Worm (Caenorhabditis elegans) whole organism, L3 larva: ENCODE results near the gene glb-34.
"Not testable (repeated sequence)": the region's sequence is repeated elsewhere in the genome, so short reads cannot be mapped to it uniquely, and the experiment has no call there.

Experiments
- R02D3.7 ChIP-seq: fragments of 150-350 bp; optimal IDR thresholded peaks from 2 replicates; lab custom pipeline; 2014; ENCODE audit warnings: missing biosample characterization, missing genetic modification characterization
- ZK546.5 ChIP-seq: sonication (generic microtip); optimal IDR thresholded peaks from 2 replicates; lab custom pipeline; 2017; ENCODE audit warnings: missing biosample characterization, missing genetic modification characterization
- aly-2 ChIP-seq: fragments of 150-350 bp; optimal IDR thresholded peaks from 2 replicates; lab custom pipeline; 2014; ENCODE audit warnings: missing biosample characterization, missing genetic modification characterization
- ama-1 ChIP-seq: fragments of 150-350 bp; optimal IDR thresholded peaks from 2 replicates; lab custom pipeline; 2018
- ceh-28 ChIP-seq: fragments of 150-350 bp; optimal IDR thresholded peaks from 2 replicates; lab custom pipeline; 2014; ENCODE audit warnings: missing biosample characterization, missing genetic modification reagents, missing genetic modification characterization
- ceh-82 ChIP-seq: fragments of 150-350 bp; optimal IDR thresholded peaks from 2 replicates; lab custom pipeline; 2014; ENCODE audit warnings: missing biosample characterization, missing genetic modification characterization
- ceh-9 ChIP-seq: sonication (generic microtip); optimal IDR thresholded peaks from 2 replicates; lab custom pipeline; 2018; ENCODE audit warnings: missing biosample characterization, missing genetic modification characterization
- daf-12 ChIP-seq: fragments of 150-350 bp; optimal IDR thresholded peaks from 2 replicates; lab custom pipeline; 2014; ENCODE audit warnings: missing biosample characterization, missing genetic modification reagents, missing genetic modification characterization
- egl-27 ChIP-seq: sonication (generic microtip); optimal IDR thresholded peaks from 4 replicates; lab custom pipeline; 2017; ENCODE audit warnings: missing biosample characterization, missing genetic modification reagents, missing genetic modification characterization
- egl-5 ChIP-seq: fragments of 150-350 bp; optimal IDR thresholded peaks from 2 replicates; lab custom pipeline; 2017; ENCODE audit warnings: missing biosample characterization, missing genetic modification reagents, missing genetic modification characterization, inconsistent platforms
- elt-1 ChIP-seq: fragments of 150-350 bp; optimal IDR thresholded peaks from 2 replicates; lab custom pipeline; 2014; ENCODE audit warnings: missing biosample characterization, missing genetic modification characterization
- elt-2 ChIP-seq: sonication (generic microtip); optimal IDR thresholded peaks from 2 replicates; lab custom pipeline; 2016; ENCODE audit warnings: missing genetic modification reagents, mild to moderate bottlenecking, missing genetic modification characterization, missing compliant biosample characterization
- elt-3 ChIP-seq, 3 experiments: fragments of 150-350 bp in 1 of 3; sonication (generic microtip) in 2 of 3; optimal IDR thresholded peaks; 2 replicates in 2 of 3; 4 replicates in 1 of 3; lab custom pipeline; 2014 to 2017; ENCODE audit warnings: missing biosample characterization in 3 of 3, missing genetic modification characterization in 3 of 3
- fkh-10 ChIP-seq: sonication (generic microtip); optimal IDR thresholded peaks from 2 replicates; lab custom pipeline; 2017; ENCODE audit warnings: missing biosample characterization, missing genetic modification reagents, missing genetic modification characterization
- fkh-2 ChIP-seq: fragments of 150-350 bp; optimal IDR thresholded peaks from 2 replicates; lab custom pipeline; 2014; ENCODE audit warnings: missing biosample characterization, missing genetic modification reagents, missing genetic modification characterization
- fos-1 ChIP-seq: fragments of 150-350 bp; optimal IDR thresholded peaks from 2 replicates; lab custom pipeline; 2014; ENCODE audit warnings: missing biosample characterization, missing genetic modification characterization
- hmg-11 ChIP-seq: sonication (generic microtip); optimal IDR thresholded peaks from 2 replicates; lab custom pipeline; 2016; ENCODE audit warnings: missing genetic modification characterization, missing compliant biosample characterization
- lin-39 ChIP-seq: fragments of 150-350 bp; optimal IDR thresholded peaks from 2 replicates; lab custom pipeline; 2018; ENCODE audit warnings: missing biosample characterization, missing genetic modification reagents, missing genetic modification characterization
- nfya-1 ChIP-seq: sonication (generic microtip); optimal IDR thresholded peaks from 2 replicates; lab custom pipeline; 2017; ENCODE audit warnings: missing genetic modification characterization, mild to moderate bottlenecking, missing compliant biosample characterization, antibody characterized with exemption, moderate library complexity; ENCODE audit not compliant: insufficient read depth
- nhr-11 ChIP-seq: fragments of 150-350 bp; optimal IDR thresholded peaks from 2 replicates; lab custom pipeline; 2014; ENCODE audit warnings: missing biosample characterization, missing genetic modification characterization
- nhr-12 ChIP-seq: fragments of 150-350 bp; optimal IDR thresholded peaks from 2 replicates; lab custom pipeline; 2014; ENCODE audit warnings: missing biosample characterization, missing genetic modification characterization
- nhr-28 ChIP-seq: fragments of 150-350 bp; optimal IDR thresholded peaks from 2 replicates; lab custom pipeline; 2014; ENCODE audit warnings: missing biosample characterization, missing genetic modification characterization
- nhr-67 ChIP-seq: fragments of 150-350 bp; optimal IDR thresholded peaks from 2 replicates; lab custom pipeline; 2014; ENCODE audit warnings: missing biosample characterization, missing genetic modification characterization
- nhr-76 ChIP-seq: fragments of 150-350 bp; sonication (generic microtip); optimal IDR thresholded peaks from 5 replicates; lab custom pipeline; 2014; ENCODE audit warnings: missing biosample characterization, missing genetic modification characterization
- nhr-77 ChIP-seq: fragments of 150-350 bp; optimal IDR thresholded peaks from 2 replicates; lab custom pipeline; 2014; ENCODE audit warnings: missing biosample characterization, missing genetic modification characterization
- pha-4 ChIP-seq: fragments of 150-350 bp; optimal IDR thresholded peaks from 2 replicates; lab custom pipeline; 2014; ENCODE audit warnings: missing biosample characterization, missing genetic modification reagents, missing genetic modification characterization
- pqm-1 ChIP-seq: fragments of 150-350 bp; optimal IDR thresholded peaks from 2 replicates; lab custom pipeline; 2017; ENCODE audit warnings: missing biosample characterization, missing genetic modification characterization, inconsistent platforms
- skn-1 ChIP-seq: fragments of 150-350 bp; optimal IDR thresholded peaks from 2 replicates; lab custom pipeline; 2014; ENCODE audit warnings: missing biosample characterization, missing genetic modification characterization
- snpc-4 ChIP-seq: fragments of 150-350 bp; optimal IDR thresholded peaks from 2 replicates; lab custom pipeline; 2014; ENCODE audit warnings: missing biosample characterization, missing genetic modification characterization
- unc-39 ChIP-seq: sonication (generic microtip); optimal IDR thresholded peaks from 4 replicates; lab custom pipeline; 2017; ENCODE audit warnings: missing biosample characterization, missing genetic modification characterization
- unc-62 ChIP-seq: fragments of 150-350 bp; sonication (generic microtip); optimal IDR thresholded peaks from 4 replicates; lab custom pipeline; 2014; ENCODE audit warnings: missing biosample characterization, missing genetic modification reagents, missing genetic modification characterization
- zag-1 ChIP-seq: fragments of 150-350 bp; optimal IDR thresholded peaks from 2 replicates; lab custom pipeline; 2014; ENCODE audit warnings: missing biosample characterization, missing genetic modification characterization
- ztf-4 ChIP-seq: fragments of 150-350 bp; optimal IDR thresholded peaks from 2 replicates; lab custom pipeline; 2014; ENCODE audit warnings: missing biosample characterization, missing genetic modification characterization

Gene glb-34

ce11 chrIV:14559267-14559666, 13.2 kb downstream of the glb-34 start:
- TF ChIP-seq pqm-1 (tag; lab: Kevin White, UChicago) (peak; percentile 57), hmg-11 (no peak), pha-4 (peak; percentile 32), elt-2 (tag; lab: Kevin White, UChicago) (peak; percentile 54), nhr-12 (tag; lab: Kevin White, UChicago) (no peak)
- TF ChIP-seq, all 47 proteins: peak for 3

- no peak for TF ChIP-seq aly-2 (tag; lab: Kevin White, UChicago)
- no peak for TF ChIP-seq unc-39 (tag; lab: Kevin White, UChicago)
- TF ChIP-seq ceh-28 (tag; lab: Kevin White, UChicago) = no peak
- no peak for TF ChIP-seq nhr-77
- no peak for TF ChIP-seq ama-1 (lab: Kevin White, UChicago)
- TF ChIP-seq ZK546.5 = no peak
- TF ChIP-seq ceh-82 (tag; lab: Kevin White, UChicago) = no peak
- TF ChIP-seq elt-3 (tag; optimal IDR thresholded peaks at IDR 0.05; lab: Kevin White, UChicago) = no peak
- TF ChIP-seq nhr-76 (tag; lab: Kevin White, UChicago) = no peak
- no peak for TF ChIP-seq lin-39
- TF ChIP-seq egl-27 = no peak
- TF ChIP-seq elt-1 = no peak
- no peak for TF ChIP-seq nfya-1 (tag; lab: Kevin White, UChicago)
- TF ChIP-seq snpc-4 (tag; lab: Kevin White, UChicago) = no peak
- TF ChIP-seq egl-5 (tag; lab: Kevin White, UChicago) = no peak
- TF ChIP-seq fkh-10 (GFP tag; lab: Kevin White, UChicago) = no peak
- TF ChIP-seq, all 47 proteins: peak for 0
Observed at ce11 chrIV:14557642-14558041, 14.9 kb downstream of the glb-34 start.

- TF ChIP-seq elt-1 (no peak), nhr-28 (tag; lab: Kevin White, UChicago) (no peak), aly-2 (tag; lab: Kevin White, UChicago) (no peak), fkh-2 (no peak), nfya-1 (tag; lab: Kevin White, UChicago) (no peak), zag-1 (tag; lab: Kevin White, UChicago) (no peak), ceh-28 (tag; lab: Kevin White, UChicago) (no peak), ztf-4 (no peak), unc-62 (GFP tag; lab: Kevin White, UChicago) (no peak), nhr-67 (no peak), daf-12 (tag; lab: Kevin White, UChicago) (no peak), nhr-76 (tag; lab: Kevin White, UChicago) (no peak), nhr-11 (tag; lab: Kevin White, UChicago) (no peak)
Observed at ce11 chrIV:14554788-14555187, 17.7 kb downstream of the glb-34 start, which contains the start of gene Y57G11B.6. Y57G11B.6 (minus strand) TSS chrIV:14554888.

ce11 chrIV:14551870-14552269, 20.6 kb downstream of the glb-34 start, which contains the start of gene pals-30:
pals-30 (minus strand) TSS chrIV:14551970.
- TF ChIP-seq fkh-10 (GFP tag; lab: Kevin White, UChicago); fkh-2; ceh-9: not testable (repeated sequence)

- no peak for TF ChIP-seq skn-1 (tag; lab: Kevin White, UChicago)
Observed at ce11 chrIV:14549308-14549707, 23.2 kb downstream of the glb-34 start, which contains the start of gene T27E7.9. T27E7.9 (minus strand) TSS chrIV:14549408.

- no peak for TF ChIP-seq fos-1 (tag; lab: Kevin White, UChicago)
- TF ChIP-seq nfya-1 (tag; lab: Kevin White, UChicago) = peak; percentile 88
- TF ChIP-seq R02D3.7 (tag; lab: Kevin White, UChicago) = no peak
- TF ChIP-seq nhr-76 (tag; lab: Kevin White, UChicago) = no peak
Observed at ce11 chrIV:14547292-14547691, 25.2 kb downstream of the glb-34 start.
